Fruit fly (Drosophila melanogaster) whole organism, adult: ENCODE data around the gene CG10553.

Source experiments
- CG11617 ChIP-seq: fragments of 200-800 bp; sonication (Bioruptor generic); optimal IDR thresholded peaks from 2 replicates; lab custom pipeline; 2017; ENCODE audit warnings: mild to moderate bottlenecking, missing biosample characterization, missing genetic modification reagents, missing genetic modification characterization
- CG12768 ChIP-seq: fragments of 200-800 bp; sonication (Bioruptor generic); optimal IDR thresholded peaks from 2 replicates; lab custom pipeline; 2017; ENCODE audit warnings: missing biosample characterization, missing genetic modification characterization, mild to moderate bottlenecking, moderate library complexity, missing genetic modification reagents
- CG14711 ChIP-seq: fragments of 200-800 bp; sonication (Bioruptor generic); optimal IDR thresholded peaks from 2 replicates; lab custom pipeline; 2018; ENCODE audit warnings: missing biosample characterization, mild to moderate bottlenecking, missing genetic modification characterization, moderate library complexity
- CG1620 ChIP-seq: fragments of 200-800 bp; sonication (Bioruptor generic); optimal IDR thresholded peaks from 2 replicates; lab custom pipeline; 2016; ENCODE audit warnings: missing biosample characterization, missing genetic modification characterization
- CG33017 ChIP-seq: fragments of 200-800 bp; sonication (Bioruptor generic); optimal IDR thresholded peaks from 2 replicates; lab custom pipeline; 2018; ENCODE audit warnings: missing biosample characterization, mild to moderate bottlenecking, missing genetic modification characterization, moderate library complexity
- CG5204 ChIP-seq: fragments of 200-800 bp; sonication (Bioruptor generic); optimal IDR thresholded peaks from 2 replicates; lab custom pipeline; 2016; ENCODE audit warnings: missing biosample characterization, missing genetic modification characterization
- CG7045 ChIP-seq: fragments of 200-800 bp; sonication (Bioruptor generic); optimal IDR thresholded peaks from 2 replicates; lab custom pipeline; 2017; ENCODE audit warnings: missing biosample characterization, mild to moderate bottlenecking, missing genetic modification characterization
- CG7101 ChIP-seq: fragments of 200-800 bp; sonication (Bioruptor generic); optimal IDR thresholded peaks from 2 replicates; lab custom pipeline; 2018; ENCODE audit warnings: missing biosample characterization, mild to moderate bottlenecking, missing genetic modification characterization, moderate library complexity
- Clk ChIP-seq: fragments of 200-800 bp; sonication (Bioruptor generic); optimal IDR thresholded peaks from 2 replicates; lab custom pipeline; 2017; ENCODE audit warnings: missing biosample characterization, missing genetic modification characterization
- Crg-1 ChIP-seq: fragments of 200-800 bp; sonication (Bioruptor generic); optimal IDR thresholded peaks from 2 replicates; lab custom pipeline; 2016; ENCODE audit warnings: missing biosample characterization, missing genetic modification characterization
- Hr96 ChIP-seq: fragments of 200-800 bp; sonication (Bioruptor generic); optimal IDR thresholded peaks from 2 replicates; lab custom pipeline; 2016; ENCODE audit warnings: missing biosample characterization, missing genetic modification characterization
- Mnt ChIP-seq: fragments of 200-800 bp; sonication (Bioruptor generic); optimal IDR thresholded peaks from 2 replicates; lab custom pipeline; 2016; ENCODE audit warnings: missing biosample characterization, mild to moderate bottlenecking, missing genetic modification characterization
- bab1 ChIP-seq: fragments of 200-800 bp; sonication (Bioruptor generic); optimal IDR thresholded peaks from 3 replicates; lab custom pipeline; 2019; ENCODE audit warnings: missing biosample characterization, mild to moderate bottlenecking, missing genetic modification characterization, moderate library complexity
- cic ChIP-seq: fragments of 200-800 bp; sonication (Bioruptor generic); optimal IDR thresholded peaks from 2 replicates; lab custom pipeline; 2017; ENCODE audit warnings: missing biosample characterization, mild to moderate bottlenecking, missing genetic modification characterization, moderate library complexity
- cnc ChIP-seq, 2 experiments: fragments of >200 bp; optimal IDR thresholded peaks; 2 replicates each; lab custom pipeline; 2017
- kay ChIP-seq: fragments of 200-800 bp; sonication (Bioruptor generic); peaks from one replicate; lab custom pipeline; 2016; ENCODE audit warnings: missing biosample characterization, missing genetic modification characterization, borderline replicate concordance
- ovo ChIP-seq: fragments of 200-800 bp; sonication (Bioruptor generic); optimal IDR thresholded peaks from 2 replicates; lab custom pipeline; 2016; ENCODE audit warnings: missing biosample characterization, missing genetic modification characterization
- pad ChIP-seq: fragments of 200-800 bp; sonication (Bioruptor generic); optimal IDR thresholded peaks from 3 replicates; lab custom pipeline; 2017; ENCODE audit warnings: missing biosample characterization, missing genetic modification characterization, mild to moderate bottlenecking, moderate library complexity, missing genetic modification reagents
- tj ChIP-seq: fragments of 200-800 bp; sonication (Bioruptor generic); optimal IDR thresholded peaks from 3 replicates; lab custom pipeline; 2017; ENCODE audit warnings: missing biosample characterization, mild to moderate bottlenecking, missing genetic modification characterization, moderate library complexity
- toe ChIP-seq: fragments of 200-800 bp; sonication (Bioruptor generic); optimal IDR thresholded peaks from 2 replicates; lab custom pipeline; 2016; ENCODE audit warnings: missing biosample characterization, missing genetic modification characterization

The CG10553 gene

DNA sequence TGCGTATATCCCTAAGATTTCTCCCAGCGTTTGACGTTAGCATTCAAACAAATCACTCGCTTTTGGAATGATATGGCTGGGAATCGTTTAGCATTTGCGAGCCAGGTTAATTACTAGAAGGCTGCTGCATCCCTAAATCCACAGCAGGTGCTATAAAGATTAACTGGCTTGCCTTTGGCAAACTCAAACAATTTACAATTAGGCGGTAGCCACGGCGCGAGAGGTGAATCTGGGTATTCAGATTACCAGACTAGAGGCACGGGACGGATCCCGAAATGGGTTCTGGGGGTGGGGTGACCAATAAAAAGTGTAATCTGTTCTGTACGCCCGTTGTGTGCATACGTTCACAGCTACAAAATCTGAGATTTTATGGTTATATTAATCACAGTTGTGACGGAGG, 36.7 kb downstream of the CG10553 start, which contains the start of gene CG11892:
TSS of gene CG11892 (plus strand) at position 384 of the 400 bp plus-strand sequence.
- TF ChIP-seq CG11617 (GFP tag; lab: Kevin White, UChicago) (peak; percentile 82), ovo (GFP tag; lab: Kevin White, UChicago) (peak; percentile 30), CG5204 (GFP tag; lab: Kevin White, UChicago) (peak; percentile 28), CG12768 (GFP tag; lab: Kevin White, UChicago) (peak; percentile 89), pad (GFP tag; lab: Kevin White, UChicago) (peak; percentile 68), bab1 (GFP tag; lab: Kevin White, UChicago) (no peak), toe (no peak), cnc (optimal IDR thresholded peaks at IDR 0.05; lab: Kevin White, UChicago) (no peak), CG7101 (peak; percentile 87), Crg-1 (GFP tag; lab: Kevin White, UChicago) (peak; percentile 20), CG7045 (GFP tag; lab: Kevin White, UChicago) (peak; percentile 93), CG14711 (peak; percentile 64), CG1620 (GFP tag; lab: Kevin White, UChicago) (no peak), kay (peak; percentile 93), Mnt (GFP tag; lab: Kevin White, UChicago) (peak; percentile 67), tj (peak; percentile 39), Hr96 (GFP tag; lab: Kevin White, UChicago) (no peak), cic (GFP tag; lab: Kevin White, UChicago) (peak; percentile 93), CG33017 (tag; lab: Kevin White, UChicago) (peak; percentile 89), Clk (GFP tag; lab: Kevin White, UChicago) (peak; percentile 72)

DNA sequence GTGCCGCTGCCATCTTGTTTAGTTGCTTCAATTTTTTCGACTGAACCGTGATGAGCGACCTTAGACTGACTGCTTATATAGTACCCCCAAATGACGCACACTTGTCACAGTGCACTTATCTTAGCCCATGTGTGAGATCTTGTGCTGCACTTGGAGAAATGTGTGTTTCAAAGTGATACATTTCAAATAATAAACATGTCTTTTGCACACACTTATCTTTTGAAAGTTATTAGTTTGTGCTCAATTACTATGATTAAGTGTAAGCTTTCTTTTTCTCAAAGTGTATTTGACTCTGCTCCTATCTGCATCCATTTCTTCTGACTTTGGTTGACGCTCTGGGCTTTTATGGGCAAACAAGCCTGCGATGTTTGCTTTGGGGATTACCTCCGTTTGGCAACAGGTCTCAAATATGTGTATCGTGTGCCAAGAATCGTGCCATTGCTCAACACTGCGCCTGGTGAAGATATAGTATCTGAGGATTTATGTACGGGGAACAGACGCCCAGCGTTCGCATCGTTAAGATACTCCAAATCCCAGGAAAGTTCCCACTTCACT, 38.0 kb downstream of the CG10553 start, which contains the start of gene CG10514:
TSS of gene CG10514 (minus strand) at position 51 of the 555 bp plus-strand sequence.
- TF ChIP-seq CG33017 (tag; lab: Kevin White, UChicago) (peak; percentile 45), cnc (optimal IDR thresholded peaks at IDR 0.05; lab: Kevin White, UChicago) (no peak), Crg-1 (GFP tag; lab: Kevin White, UChicago) (no peak), bab1 (GFP tag; lab: Kevin White, UChicago) (no peak), CG1620 (GFP tag; lab: Kevin White, UChicago) (no peak), toe (no peak), CG7045 (GFP tag; lab: Kevin White, UChicago) (peak; percentile 50), Mnt (GFP tag; lab: Kevin White, UChicago) (peak; percentile 33), Clk (GFP tag; lab: Kevin White, UChicago) (no peak), CG12768 (GFP tag; lab: Kevin White, UChicago) (peak; percentile 53), cic (GFP tag; lab: Kevin White, UChicago) (peak; percentile 65), CG7101 (peak; percentile 57), kay (peak; percentile 90), ovo (GFP tag; lab: Kevin White, UChicago) (peak; percentile 23)

DNA sequence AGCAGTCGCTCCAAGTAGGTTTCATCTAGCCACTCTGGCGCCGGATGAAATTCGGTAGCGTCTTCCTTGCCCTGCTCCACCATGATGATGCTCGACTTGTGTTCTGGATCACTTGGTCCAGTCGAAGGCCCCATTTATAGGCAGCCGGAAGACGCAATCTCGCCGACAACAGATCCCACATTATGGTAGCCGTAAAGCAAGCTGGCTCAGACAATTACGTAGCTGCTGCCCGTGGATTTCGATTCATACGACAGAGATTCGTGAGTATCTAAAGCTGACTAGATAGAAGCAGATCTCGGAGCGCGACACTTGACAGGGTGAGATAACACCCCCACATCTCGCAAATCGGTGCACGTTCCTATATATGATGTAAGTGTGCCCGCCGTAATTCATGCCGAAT, 40.8 kb downstream of the CG10553 start, which contains the start of gene CG10513:
TSS of gene CG10513 (minus strand) at position 101 of the 400 bp plus-strand sequence.
- TF ChIP-seq cnc (optimal IDR thresholded peaks at IDR 0.05; lab: Kevin White, UChicago) (no peak), CG14711 (no peak), CG7045 (GFP tag; lab: Kevin White, UChicago) (no peak), Crg-1 (GFP tag; lab: Kevin White, UChicago) (no peak), tj (no peak), toe (no peak), CG33017 (tag; lab: Kevin White, UChicago) (no peak)

DNA sequence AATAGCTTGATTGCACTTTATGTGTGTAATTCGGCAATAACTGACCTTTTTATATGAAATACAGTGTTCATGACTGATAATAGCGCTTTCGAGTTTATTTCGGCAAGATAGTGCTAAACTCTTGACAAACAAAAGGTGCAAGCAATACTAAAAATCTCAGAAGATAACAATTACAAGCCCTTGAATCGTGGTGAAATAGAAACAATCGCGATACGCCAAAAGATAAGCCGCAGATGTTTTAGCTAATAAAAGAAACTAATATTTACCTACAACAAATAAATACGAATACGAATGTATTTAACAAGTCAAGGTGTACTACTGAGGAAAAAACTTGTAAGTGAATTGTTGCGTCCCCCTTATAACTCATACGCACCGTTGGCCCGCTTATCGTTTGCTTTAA, 42.6 kb downstream of the CG10553 start:
- no peak for TF ChIP-seq CG1620 (GFP tag; lab: Kevin White, UChicago)
- peak; percentile 22 for TF ChIP-seq CG14711
- peak; percentile 62 for TF ChIP-seq CG11617 (GFP tag; lab: Kevin White, UChicago)
- TF ChIP-seq CG7045 (GFP tag; lab: Kevin White, UChicago) = peak; percentile 80
- no peak for TF ChIP-seq Hr96 (GFP tag; lab: Kevin White, UChicago)
- TF ChIP-seq pad (GFP tag; lab: Kevin White, UChicago) = peak; percentile 44
- no peak for TF ChIP-seq toe
- no peak for TF ChIP-seq Clk (GFP tag; lab: Kevin White, UChicago)
- peak; percentile 58 for TF ChIP-seq CG12768 (GFP tag; lab: Kevin White, UChicago)
- TF ChIP-seq CG33017 (tag; lab: Kevin White, UChicago) = peak; percentile 71
- peak; percentile 19 for TF ChIP-seq Mnt (GFP tag; lab: Kevin White, UChicago)
- peak; percentile 34 for TF ChIP-seq CG5204 (GFP tag; lab: Kevin White, UChicago)
- TF ChIP-seq CG7101 = peak; percentile 65
- no peak for TF ChIP-seq cnc (optimal IDR thresholded peaks at IDR 0.05; lab: Kevin White, UChicago)
- peak; percentile 20 for TF ChIP-seq ovo (GFP tag; lab: Kevin White, UChicago)
- TF ChIP-seq kay = peak; percentile 94
- peak; percentile 97 for TF ChIP-seq cic (GFP tag; lab: Kevin White, UChicago)
- no peak for TF ChIP-seq bab1 (GFP tag; lab: Kevin White, UChicago)
- peak; percentile 11 for TF ChIP-seq Crg-1 (GFP tag; lab: Kevin White, UChicago)
- TF ChIP-seq tj = no peak

DNA sequence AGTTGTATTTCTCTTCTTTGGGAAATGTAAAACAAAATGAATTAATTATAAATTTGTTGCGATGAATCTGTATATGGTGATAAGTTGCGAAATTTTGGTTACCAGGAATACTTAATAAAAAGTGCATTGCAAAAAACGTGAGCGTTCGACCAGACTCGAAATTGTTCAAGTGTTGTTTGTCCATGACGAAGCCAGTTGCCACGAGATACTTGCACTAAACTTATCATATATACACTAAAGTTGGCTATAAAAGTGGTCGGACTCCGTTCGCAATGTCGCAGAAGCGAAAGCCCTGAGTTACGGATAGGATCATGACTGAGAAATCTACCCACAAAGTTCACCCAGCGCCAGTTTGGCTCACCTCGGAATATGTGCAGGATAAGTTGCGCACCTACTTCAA, 44.4 kb downstream of the CG10553 start, which contains the start of gene CG11878:
TSS of gene CG11878 (plus strand) at position 301 of the 400 bp plus-strand sequence.
- TF ChIP-seq ovo (GFP tag; lab: Kevin White, UChicago) (no peak), CG11617 (GFP tag; lab: Kevin White, UChicago) (no peak), pad (GFP tag; lab: Kevin White, UChicago) (no peak), CG14711 (no peak), cic (GFP tag; lab: Kevin White, UChicago) (peak; percentile 0), Mnt (GFP tag; lab: Kevin White, UChicago) (no peak), CG1620 (GFP tag; lab: Kevin White, UChicago) (no peak), bab1 (GFP tag; lab: Kevin White, UChicago) (no peak)
